Worm (Caenorhabditis elegans) whole organism, young adult: Measurements from ENCODE around the gene W07A12.4.

Source experiments
- F22D6.2 ChIP-seq: sonication (generic microtip); optimal IDR thresholded peaks from 2 replicates; lab custom pipeline; 2016; ENCODE audit warnings: mild to moderate bottlenecking, missing genetic modification characterization, missing compliant biosample characterization
- F37B4.10 ChIP-seq: fragments of 200-800 bp; sonication (Bioruptor generic); IDR thresholded peaks from 2 replicates; pipeline ENCODE4 v1.3.6; 2022; ENCODE audit warnings: missing genetic modification characterization, missing compliant biosample characterization
- F49E8.2 ChIP-seq: sonication (generic microtip); optimal IDR thresholded peaks from 3 replicates; lab custom pipeline; 2017; ENCODE audit warnings: missing genetic modification characterization, mild to moderate bottlenecking, missing compliant biosample characterization, antibody characterized with exemption, moderate library complexity; ENCODE audit not compliant: insufficient read depth
- F52B5.7 ChIP-seq: sonication (generic microtip); optimal IDR thresholded peaks from 2 replicates; lab custom pipeline; 2016; ENCODE audit warnings: mild to moderate bottlenecking, missing genetic modification characterization, missing compliant biosample characterization
- K11D2.4 ChIP-seq: fragments of 200-800 bp; sonication (Bioruptor generic); IDR thresholded peaks from 2 replicates; pipeline ENCODE4 v1.3.6; 2022; ENCODE audit warnings: missing genetic modification reagents, missing genetic modification characterization, missing compliant biosample characterization
- Y67H2A.10 ChIP-seq: fragments of 200-800 bp; sonication (Bioruptor generic); conservative IDR thresholded peaks from 2 replicates; pipeline ENCODE4 v1.3.6; 2022; ENCODE audit warnings: missing genetic modification reagents, missing genetic modification characterization, missing compliant biosample characterization
- Y79H2A.3 ChIP-seq: fragments of 200-800 bp; sonication (Bioruptor generic); conservative IDR thresholded peaks from 2 replicates; pipeline ENCODE4 v1.3.6; 2022; ENCODE audit warnings: missing genetic modification reagents, missing genetic modification characterization, missing compliant biosample characterization
- Y95B8A.8 ChIP-seq: fragments of 200-800 bp; sonication (Bioruptor generic); IDR thresholded peaks from 2 replicates; pipeline ENCODE4 v1.3.6; 2022; ENCODE audit warnings: missing genetic modification reagents, missing genetic modification characterization, missing compliant biosample characterization
- ZK185.1 ChIP-seq: sonication (generic microtip); optimal IDR thresholded peaks from 2 replicates; lab custom pipeline; 2016; ENCODE audit warnings: mild to moderate bottlenecking, missing genetic modification characterization, missing compliant biosample characterization; ENCODE audit not compliant: poor library complexity, severe bottlenecking
- aptf-3 ChIP-seq: fragments of 200-800 bp; sonication (Bioruptor generic); IDR thresholded peaks from 2 replicates; pipeline ENCODE4 v1.3.6; 2022; ENCODE audit warnings: missing genetic modification characterization, missing compliant biosample characterization
- atf-7 ChIP-seq: sonication (generic microtip); optimal IDR thresholded peaks from 2 replicates; lab custom pipeline; 2017; ENCODE audit warnings: mild to moderate bottlenecking, missing genetic modification characterization, missing compliant biosample characterization
- attf-3 ChIP-seq: fragments of 200-800 bp; sonication (Bioruptor generic); conservative IDR thresholded peaks from 2 replicates; pipeline ENCODE4 v1.3.6; 2022; ENCODE audit warnings: missing genetic modification reagents, missing genetic modification characterization, missing compliant biosample characterization
- cebp-1 ChIP-seq, 2 experiments: fragments of 200-800 bp in 1 of 2; sonication (Bioruptor generic) in 1 of 2; sonication (generic microtip) in 1 of 2; IDR thresholded peaks in 1 of 2; optimal IDR thresholded peaks in 1 of 2; 2 replicates each; pipeline versions ENCODE4 v1.3.6 to Lab custom; 2017 to 2022; ENCODE audit warnings: missing compliant biosample characterization in 2 of 2, missing genetic modification characterization in 2 of 2, mild to moderate bottlenecking in 1 of 2, missing genetic modification reagents in 1 of 2, moderate library complexity in 1 of 2
- die-1 ChIP-seq: sonication (generic microtip); optimal IDR thresholded peaks from 2 replicates; lab custom pipeline; 2016; ENCODE audit warnings: missing genotype, mild to moderate bottlenecking, missing genetic modification characterization, missing compliant biosample characterization
- dox-1 ChIP-seq: fragments of 200-800 bp; sonication (Bioruptor generic); IDR thresholded peaks from 2 replicates; pipeline ENCODE4 v1.3.6; 2022; ENCODE audit warnings: missing genetic modification reagents, missing genetic modification characterization, missing compliant biosample characterization
- dpl-1 ChIP-seq: fragments of 150-350 bp; optimal IDR thresholded peaks from 2 replicates; lab custom pipeline; 2014; ENCODE audit warnings: missing biosample characterization, missing genetic modification reagents, missing genetic modification characterization
- egl-44 ChIP-seq: fragments of 200-800 bp; sonication (Bioruptor generic); IDR thresholded peaks from 2 replicates; pipeline ENCODE4 v1.3.6; 2022; ENCODE audit warnings: missing genetic modification reagents, missing genetic modification characterization, missing compliant biosample characterization
- hlh-12 ChIP-seq: sonication (generic microtip); optimal IDR thresholded peaks from 2 replicates; lab custom pipeline; 2016; ENCODE audit warnings: missing genetic modification characterization, missing compliant biosample characterization
- hmg-20 ChIP-seq: fragments of 200-800 bp; sonication (Bioruptor generic); IDR thresholded peaks from 2 replicates; pipeline ENCODE4 v1.3.6; 2022; ENCODE audit warnings: missing genetic modification reagents, missing genetic modification characterization, missing compliant biosample characterization
- lag-1 ChIP-seq: fragments of 200-800 bp; sonication (Bioruptor generic); IDR thresholded peaks from 2 replicates; pipeline ENCODE4 v1.3.6; 2022; ENCODE audit warnings: missing genetic modification reagents, missing genetic modification characterization, missing compliant biosample characterization
- lin-54 ChIP-seq: fragments of 200-800 bp; sonication (Bioruptor generic); optimal IDR thresholded peaks from 2 replicates; lab custom pipeline; 2018; ENCODE audit warnings: mild to moderate bottlenecking, missing genetic modification characterization, missing compliant biosample characterization
- madf-6 ChIP-seq: fragments of 200-800 bp; sonication (Bioruptor generic); IDR thresholded peaks from 2 replicates; pipeline ENCODE4 v1.3.6; 2022; ENCODE audit warnings: missing genetic modification reagents, missing genetic modification characterization, missing compliant biosample characterization
- madf-8 ChIP-seq: fragments of 200-800 bp; sonication (Bioruptor generic); conservative IDR thresholded peaks from 2 replicates; pipeline ENCODE4 v1.3.6; 2022; ENCODE audit warnings: missing genetic modification reagents, missing genetic modification characterization, missing compliant biosample characterization
- nfya-1 ChIP-seq: sonication (generic microtip); optimal IDR thresholded peaks from 2 replicates; lab custom pipeline; 2017; ENCODE audit warnings: antibody characterized with exemption, missing compliant biosample characterization, missing genetic modification characterization, borderline replicate concordance; ENCODE audit not compliant: insufficient read depth
- nfya-2 ChIP-seq: fragments of 200-800 bp; sonication (Bioruptor generic); IDR thresholded peaks from 2 replicates; pipeline ENCODE4 v1.3.6; 2022; ENCODE audit warnings: missing genetic modification reagents, missing genetic modification characterization, missing compliant biosample characterization
- pha-4 ChIP-seq: fragments of 150-350 bp; sonication (generic microtip); optimal IDR thresholded peaks from 2 replicates; lab custom pipeline; 2014; ENCODE audit warnings: missing biosample characterization, missing genetic modification reagents, missing genetic modification characterization
- rec-8 ChIP-seq, 2 experiments: sonication (generic microtip); optimal IDR thresholded peaks; 2 replicates each; lab custom pipeline; 2016; ENCODE audit warnings: mild to moderate bottlenecking in 2 of 2, missing genetic modification characterization in 2 of 2, missing genetic modification reagents in 2 of 2, missing genotype in 2 of 2, missing biosample characterization in 1 of 2, missing compliant biosample characterization in 1 of 2, moderate library complexity in 1 of 2
- sdz-38 ChIP-seq: sonication (generic microtip); optimal IDR thresholded peaks from 2 replicates; lab custom pipeline; 2016; ENCODE audit warnings: missing genotype, missing genetic modification characterization, missing compliant biosample characterization
- sea-2 ChIP-seq: fragments of 200-800 bp; sonication (Bioruptor generic); IDR thresholded peaks from 2 replicates; pipeline ENCODE4 v1.3.6; 2022; ENCODE audit warnings: missing genetic modification characterization, missing compliant biosample characterization
- snpc-1.3 ChIP-seq: sonication (generic microtip); optimal IDR thresholded peaks from 2 replicates; lab custom pipeline; 2017; ENCODE audit warnings: missing genetic modification characterization, mild to moderate bottlenecking, missing compliant biosample characterization, antibody characterized with exemption, moderate library complexity, missing genotype, missing genetic modification reagents; ENCODE audit not compliant: insufficient read depth
- snpc-4 ChIP-seq, 5 experiments: fragments of 150-350 bp in 1 of 5; sonication (generic microtip) in 4 of 5; optimal IDR thresholded peaks; 2 replicates each; lab custom pipeline; 2014 to 2018; ENCODE audit warnings: missing genetic modification characterization in 5 of 5, missing biosample characterization in 3 of 5, antibody characterized with exemption in 2 of 5, mild to moderate bottlenecking in 2 of 5, missing compliant biosample characterization in 2 of 5, missing genotype in 2 of 5, moderate library complexity in 2 of 5, missing genetic modification reagents in 1 of 5
- sptf-2 ChIP-seq: fragments of 200-800 bp; sonication (Bioruptor generic); optimal IDR thresholded peaks from 2 replicates; lab custom pipeline; 2018; ENCODE audit warnings: mild to moderate bottlenecking, missing genetic modification characterization, missing compliant biosample characterization
- unc-130 ChIP-seq: sonication (generic microtip); optimal IDR thresholded peaks from 2 replicates; lab custom pipeline; 2016; ENCODE audit warnings: missing genetic modification reagents, missing genetic modification characterization, missing compliant biosample characterization
- zfh-2 ChIP-seq: fragments of 200-800 bp; sonication (Bioruptor generic); conservative IDR thresholded peaks from 2 replicates; pipeline ENCODE4 v1.3.6; 2022; ENCODE audit warnings: missing genetic modification reagents, missing genetic modification characterization, missing compliant biosample characterization
- ztf-3 ChIP-seq: fragments of 200-800 bp; sonication (Bioruptor generic); optimal IDR thresholded peaks from 2 replicates; lab custom pipeline; 2018; ENCODE audit warnings: mild to moderate bottlenecking, missing genetic modification characterization, missing compliant biosample characterization
- ztf-6 ChIP-seq: fragments of 200-800 bp; sonication (Bioruptor generic); IDR thresholded peaks from 2 replicates; pipeline ENCODE4 v1.3.6; 2022; ENCODE audit warnings: missing genetic modification reagents, missing genetic modification characterization, missing compliant biosample characterization

W07A12.4 gene

ce11 chrII:9143795-9144194 lies 2.3 kb upstream of the W07A12.4 start:
- TF ChIP-seq rec-8 (tag; optimal IDR thresholded peaks at IDR 0.05; lab: Kevin White, UChicago), result no peak
- no peak for TF ChIP-seq cebp-1 (GFP tag; IDR thresholded peaks at IDR 0.05; lab: Robert Waterston, UW)
- TF ChIP-seq cebp-1 (tag; optimal IDR thresholded peaks at IDR 0.05; lab: Kevin White, UChicago), result no peak
- no peak for TF ChIP-seq lag-1 (GFP tag; lab: Robert Waterston, UW)
- TF ChIP-seq nfya-1, result no peak
- no peak for TF ChIP-seq egl-44 (GFP tag; lab: Robert Waterston, UW)
- TF ChIP-seq madf-6 (GFP tag; lab: Robert Waterston, UW), result no peak
- TF ChIP-seq F49E8.2 (tag; lab: Kevin White, UChicago), result no peak
- TF ChIP-seq attf-3 (GFP tag; lab: Robert Waterston, UW), result no peak
- no peak for TF ChIP-seq F37B4.10 (GFP tag; lab: Robert Waterston, UW)
- TF ChIP-seq sptf-2, result no peak
- no peak for TF ChIP-seq ztf-3 (GFP tag; lab: Kevin White, UChicago)
- no peak for TF ChIP-seq Y95B8A.8 (GFP tag; lab: Robert Waterston, UW)
- no peak for TF ChIP-seq ztf-6 (GFP tag; lab: Robert Waterston, UW)
- no peak for TF ChIP-seq atf-7 (tag; lab: Kevin White, UChicago)
- no peak for TF ChIP-seq snpc-4 (GFP tag; optimal IDR thresholded peaks at IDR 0.05; lab: Kevin White, UChicago)
- TF ChIP-seq snpc-4 (tag; optimal IDR thresholded peaks at IDR 0.05; lab: Kevin White, UChicago), result no peak
- TF ChIP-seq Y79H2A.3 (GFP tag; lab: Robert Waterston, UW), result no peak
- TF ChIP-seq hmg-20 (GFP tag; lab: Robert Waterston, UW), result no peak
- no peak for TF ChIP-seq die-1

- TF ChIP-seq Y67H2A.10 (GFP tag; lab: Robert Waterston, UW) (no peak), hlh-12 (tag; lab: Kevin White, UChicago) (no peak), aptf-3 (GFP tag; lab: Robert Waterston, UW) (no peak), nfya-1 (no peak), dpl-1 (GFP tag; lab: Kevin White, UChicago) (no peak), zfh-2 (GFP tag; lab: Robert Waterston, UW) (no peak), dox-1 (GFP tag; lab: Robert Waterston, UW) (no peak), ZK185.1 (tag; lab: Kevin White, UChicago) (no peak), pha-4 (tag; lab: Kevin White, UChicago) (no peak), lin-54 (GFP tag; lab: Kevin White, UChicago) (no peak), snpc-1.3 (no peak), Y79H2A.3 (GFP tag; lab: Robert Waterston, UW) (no peak), K11D2.4 (GFP tag; lab: Robert Waterston, UW) (no peak), sea-2 (no peak), sdz-38 (tag; lab: Kevin White, UChicago) (no peak), nfya-2 (GFP tag; lab: Robert Waterston, UW) (no peak), unc-130 (GFP tag; lab: Kevin White, UChicago) (no peak), F52B5.7 (no peak), madf-8 (no peak), F22D6.2 (tag; lab: Kevin White, UChicago) (no peak)
These were observed 1.7 kb upstream of the W07A12.4 start for ce11 chrII:9144366-9144765.
